Fruit fly (Drosophila melanogaster): ENCODE data around the gene Sfp36F.

The Sfp36F gene

DNA sequence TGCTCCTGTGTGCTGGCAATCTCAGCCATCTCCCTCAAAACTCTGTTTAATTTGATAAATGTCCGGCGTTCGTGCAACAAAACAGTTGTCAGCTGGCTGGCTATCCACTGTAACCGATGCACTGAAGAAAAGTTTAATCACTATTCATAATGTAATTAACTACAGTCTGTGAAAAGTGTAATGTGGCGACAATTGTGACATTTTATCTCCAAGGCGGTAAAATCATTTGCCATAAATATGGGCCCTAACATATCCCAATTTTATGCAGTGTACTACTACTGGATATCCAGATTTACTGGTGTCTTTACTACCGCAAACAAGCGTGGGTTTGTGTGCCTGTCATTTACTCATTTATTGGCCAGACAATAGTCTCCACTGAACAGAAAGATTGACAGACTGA is 36.4 kb downstream of the Sfp36F start (continued):
- TF ChIP-seq CG6792 (GFP tag; optimal IDR thresholded peaks at IDR 0.05) (peak; percentile 71), dsx (GFP tag; optimal IDR thresholded peaks at IDR 0.05; ENCODE audit: poor library complexity, severe bottlenecking) (no peak), vri (GFP tag; optimal IDR thresholded peaks at IDR 0.05) (peak; percentile 19), CG6808 (GFP tag; optimal IDR thresholded peaks at IDR 0.05) (peak; percentile 17), CG6276 (GFP tag; optimal IDR thresholded peaks at IDR 0.05) (peak; percentile 68), topi (GFP tag; optimal IDR thresholded peaks at IDR 0.05) (peak; percentile 7), Hr39 (GFP tag; optimal IDR thresholded peaks at IDR 0.05) (peak; percentile 42), Smox (GFP tag; optimal IDR thresholded peaks at IDR 0.05) (peak; percentile 37), CG6854 (GFP tag; optimal IDR thresholded peaks at IDR 0.05) (no peak), Sox14 (GFP tag; optimal IDR thresholded peaks at IDR 0.05) (peak; percentile 61), CG32006 (GFP tag; optimal IDR thresholded peaks at IDR 0.05) (peak; percentile 85), Sox15 (GFP tag; optimal IDR thresholded peaks at IDR 0.05) (peak; percentile 28), spab (GFP tag; optimal IDR thresholded peaks at IDR 0.05) (peak; percentile 42), Lpt (GFP tag; optimal IDR thresholded peaks at IDR 0.05) (peak; percentile 80), net (GFP tag; optimal IDR thresholded peaks at IDR 0.05) (peak; percentile 51), Ets21C (GFP tag; optimal IDR thresholded peaks at IDR 0.05) (no peak), Hr38 (GFP tag; optimal IDR thresholded peaks at IDR 0.05) (no peak), dac (GFP tag; optimal IDR thresholded peaks at IDR 0.05) (peak; percentile 60), fd85E (GFP tag; optimal IDR thresholded peaks at IDR 0.05) (no peak), CG11902 (GFP tag; optimal IDR thresholded peaks at IDR 0.05) (no peak), CG31627 (GFP tag; optimal IDR thresholded peaks at IDR 0.05) (peak; percentile 61), Ets96B (tag; optimal IDR thresholded peaks at IDR 0.05) (peak; percentile 53)

DNA sequence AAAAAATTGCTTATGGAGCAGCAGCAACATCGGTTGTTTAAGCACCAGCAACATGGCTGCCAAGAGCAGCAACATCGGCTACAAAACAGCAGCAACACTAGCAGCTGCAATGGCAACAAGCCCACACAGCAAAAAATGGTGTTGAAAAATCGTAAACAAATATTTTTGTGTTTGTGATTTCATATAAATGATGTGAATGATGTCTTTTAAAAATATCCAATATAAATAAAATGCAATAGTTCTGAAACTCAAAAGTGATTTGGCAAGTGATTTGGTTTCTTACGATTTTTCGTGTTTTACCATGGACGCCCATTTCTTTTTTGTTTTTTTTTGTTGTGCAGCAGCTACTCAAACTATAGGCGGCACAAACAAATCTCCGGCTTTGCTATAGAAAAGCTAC is 39.3 kb downstream of the Sfp36F start:
- TF ChIP-seq CG11294 (GFP tag; IDR thresholded peaks at IDR 0.05) (0 out of 2 replicates have a peak, but pooled peaks have one; percentile 18), pdm3 (GFP tag; optimal IDR thresholded peaks at IDR 0.05) (peak; percentile 58), CG6163 (GFP tag; IDR thresholded peaks at IDR 0.05) (peak; percentile 67), Sox102F (GFP tag; optimal IDR thresholded peaks at IDR 0.05) (no peak), topi (GFP tag; optimal IDR thresholded peaks at IDR 0.05) (no peak), acj6 (GFP tag; optimal IDR thresholded peaks at IDR 0.05) (peak; percentile 2), CG8119 (GFP tag; IDR thresholded peaks at IDR 0.05) (peak; percentile 78), CG6276 (GFP tag; optimal IDR thresholded peaks at IDR 0.05) (peak; percentile 48), cyc (GFP tag; optimal IDR thresholded peaks at IDR 0.05) (no peak), achi (GFP tag; optimal IDR thresholded peaks at IDR 0.05) (peak; percentile 26), Eip78C (GFP tag) (peak; percentile 82), CG15336 (GFP tag; IDR thresholded peaks at IDR 0.05) (peak; percentile 78), CG11762 (GFP tag; optimal IDR thresholded peaks at IDR 0.05; ENCODE audit: insufficient read depth) (peak; percentile 1), fkh (GFP tag; optimal IDR thresholded peaks at IDR 0.05) (no peak), net (GFP tag; optimal IDR thresholded peaks at IDR 0.05) (no peak), CG4318 (GFP tag; optimal IDR thresholded peaks at IDR 0.05) (peak; percentile 25), esn (GFP tag; optimal IDR thresholded peaks at IDR 0.05) (no peak), CG32006 (GFP tag; optimal IDR thresholded peaks at IDR 0.05) (peak; percentile 79), CG10631 (GFP tag; optimal IDR thresholded peaks at IDR 0.05) (peak; percentile 37), Sox14 (GFP tag; optimal IDR thresholded peaks at IDR 0.05) (peak; percentile 10), dac (GFP tag; optimal IDR thresholded peaks at IDR 0.05) (peak; percentile 52), Lpt (GFP tag; optimal IDR thresholded peaks at IDR 0.05) (peak; percentile 42), CG1621 (tag; optimal IDR thresholded peaks at IDR 0.05) (no peak), Eip75B (GFP tag; optimal IDR thresholded peaks at IDR 0.05) (peak; percentile 27), CG16779 (tag; optimal IDR thresholded peaks at IDR 0.05) (no peak), Hr4 (GFP tag; optimal IDR thresholded peaks at IDR 0.05) (peak; percentile 76), salr (GFP tag; optimal IDR thresholded peaks at IDR 0.05) (no peak), eg (GFP tag; IDR thresholded peaks at IDR 0.05) (peak; percentile 79), CG3919 (GFP tag; optimal IDR thresholded peaks at IDR 0.05) (peak; percentile 24), OdsH (GFP tag; optimal IDR thresholded peaks at IDR 0.05) (peak; percentile 47), fd85E (GFP tag; optimal IDR thresholded peaks at IDR 0.05) (no peak), vri (GFP tag; optimal IDR thresholded peaks at IDR 0.05) (no peak)
